Worm (Caenorhabditis elegans) whole organism, late embryonic: ENCODE data around the gene T23F4.2.
A peak's percentile ranks its signal among the peaks of the same experiment; 100 is the strongest.

Source experiments
- C38D4.7 ChIP-seq: fragments of 200-800 bp; sonication (Bioruptor generic); optimal IDR thresholded peaks from 2 replicates; lab custom pipeline; 2018; ENCODE audit warnings: mild to moderate bottlenecking, missing genetic modification characterization, moderate library complexity, missing compliant biosample characterization
- F13H6.1 ChIP-seq: sonication (generic microtip); optimal IDR thresholded peaks from 2 replicates; lab custom pipeline; 2016; ENCODE audit warnings: missing genetic modification characterization, missing compliant biosample characterization
- K02D7.2 ChIP-seq: sonication (generic microtip); optimal IDR thresholded peaks from 2 replicates; lab custom pipeline; 2017; ENCODE audit warnings: mild to moderate bottlenecking, missing genetic modification characterization, missing compliant biosample characterization
- K09A11.1 ChIP-seq: sonication (generic microtip); optimal IDR thresholded peaks from 2 replicates; lab custom pipeline; 2017; ENCODE audit warnings: antibody characterized with exemption, mild to moderate bottlenecking, missing genetic modification characterization, missing compliant biosample characterization; ENCODE audit not compliant: insufficient read depth
- ahr-1 ChIP-seq: sonication (generic microtip); optimal IDR thresholded peaks from 2 replicates; lab custom pipeline; 2016; ENCODE audit warnings: missing genetic modification characterization, missing compliant biosample characterization
- ama-1 ChIP-seq: fragments of 150-350 bp; optimal IDR thresholded peaks from 2 replicates; lab custom pipeline; 2014
- ceh-18 ChIP-seq: sonication (generic microtip); optimal IDR thresholded peaks from 2 replicates; lab custom pipeline; 2016; ENCODE audit warnings: missing genetic modification characterization, missing compliant biosample characterization
- ceh-2 ChIP-seq: sonication (generic microtip); optimal IDR thresholded peaks from 2 replicates; lab custom pipeline; 2016; ENCODE audit warnings: missing genotype, missing genetic modification characterization, missing compliant biosample characterization
- ceh-22 ChIP-seq: sonication (generic microtip); optimal IDR thresholded peaks from 2 replicates; lab custom pipeline; 2017; ENCODE audit warnings: missing biosample characterization, missing genetic modification characterization
- ceh-45 ChIP-seq: fragments of 200-800 bp; sonication (Bioruptor generic); IDR thresholded peaks from 2 replicates; pipeline ENCODE4 v1.3.6; 2022; ENCODE audit warnings: missing genetic modification reagents, missing genetic modification characterization, missing compliant biosample characterization
- dve-1 ChIP-seq: sonication (generic microtip); optimal IDR thresholded peaks from 2 replicates; lab custom pipeline; 2017; ENCODE audit warnings: antibody characterized with exemption, mild to moderate bottlenecking, missing genetic modification characterization, missing compliant biosample characterization
- elt-2 ChIP-seq: sonication (generic microtip); optimal IDR thresholded peaks from 2 replicates; lab custom pipeline; 2016; ENCODE audit warnings: missing genetic modification reagents, missing genetic modification characterization, missing compliant biosample characterization
- gmeb-2 ChIP-seq: sonication (generic microtip); optimal IDR thresholded peaks from 2 replicates; lab custom pipeline; 2016; ENCODE audit warnings: missing genetic modification characterization, inconsistent platforms, missing compliant biosample characterization
- hlh-13 ChIP-seq: fragments of 200-800 bp; sonication (Bioruptor generic); optimal IDR thresholded peaks from 2 replicates; lab custom pipeline; 2018; ENCODE audit warnings: mild to moderate bottlenecking, missing genetic modification characterization, missing compliant biosample characterization
- hlh-30 ChIP-seq: sonication (generic microtip); optimal IDR thresholded peaks from 2 replicates; lab custom pipeline; 2017; ENCODE audit warnings: antibody characterized with exemption, missing genetic modification characterization, missing compliant biosample characterization; ENCODE audit not compliant: insufficient read depth
- hlh-6 ChIP-seq: sonication (generic microtip); optimal IDR thresholded peaks from 2 replicates; lab custom pipeline; 2016; ENCODE audit warnings: missing genotype, missing genetic modification characterization, missing compliant biosample characterization
- hlh-8 ChIP-seq: sonication (generic microtip); optimal IDR thresholded peaks from 2 replicates; lab custom pipeline; 2016; ENCODE audit warnings: missing genotype, missing genetic modification characterization, missing compliant biosample characterization
- lim-6 ChIP-seq: sonication (generic microtip); optimal IDR thresholded peaks from 2 replicates; lab custom pipeline; 2016; ENCODE audit warnings: missing genetic modification characterization, missing compliant biosample characterization
- lin-11 ChIP-seq: fragments of 200-800 bp; sonication (Bioruptor generic); optimal IDR thresholded peaks from 2 replicates; lab custom pipeline; 2018; ENCODE audit warnings: mild to moderate bottlenecking, missing genetic modification characterization, missing compliant biosample characterization
- madf-2 ChIP-seq: sonication (generic microtip); optimal IDR thresholded peaks from 2 replicates; lab custom pipeline; 2017; ENCODE audit warnings: missing genetic modification characterization, missing compliant biosample characterization
- nfya-1 ChIP-seq: sonication (generic microtip); optimal IDR thresholded peaks from 2 replicates; lab custom pipeline; 2017; ENCODE audit warnings: missing genetic modification characterization, mild to moderate bottlenecking, missing compliant biosample characterization, antibody characterized with exemption, moderate library complexity
- nhr-11 ChIP-seq: fragments of 150-350 bp; optimal IDR thresholded peaks from 2 replicates; lab custom pipeline; 2014; ENCODE audit warnings: missing biosample characterization, missing genetic modification characterization
- nhr-232 ChIP-seq: sonication (generic microtip); optimal IDR thresholded peaks from 2 replicates; lab custom pipeline; 2016; ENCODE audit warnings: missing genetic modification characterization, missing compliant biosample characterization
- pag-3 ChIP-seq: sonication (generic microtip); optimal IDR thresholded peaks from 2 replicates; lab custom pipeline; 2016; ENCODE audit warnings: missing compliant biosample characterization, missing genetic modification characterization, borderline replicate concordance
- pat-9 ChIP-seq: fragments of 200-800 bp; sonication (Bioruptor generic); optimal IDR thresholded peaks from 2 replicates; lab custom pipeline; 2018; ENCODE audit warnings: mild to moderate bottlenecking, missing genetic modification characterization, moderate library complexity, missing compliant biosample characterization
- pax-1 ChIP-seq: fragments of 150-350 bp; optimal IDR thresholded peaks from 2 replicates; lab custom pipeline; 2014; ENCODE audit warnings: missing biosample characterization, missing genetic modification characterization
- pha-4 ChIP-seq: fragments of 150-350 bp; optimal IDR thresholded peaks from 2 replicates; lab custom pipeline; 2018; ENCODE audit warnings: missing biosample characterization, missing genetic modification reagents, missing genetic modification characterization
- sdc-2 ChIP-seq: sonication (generic microtip); optimal IDR thresholded peaks from 2 replicates; lab custom pipeline; 2016; ENCODE audit warnings: missing genotype, missing genetic modification characterization, missing compliant biosample characterization
- sox-2 ChIP-seq: fragments of 200-800 bp; sonication (Bioruptor generic); IDR thresholded peaks from 2 replicates; pipeline ENCODE4 v1.3.6; 2022; ENCODE audit warnings: missing genetic modification reagents, missing genetic modification characterization, missing compliant biosample characterization
- sox-4 ChIP-seq: sonication (generic microtip); optimal IDR thresholded peaks from 2 replicates; lab custom pipeline; 2017; ENCODE audit warnings: mild to moderate bottlenecking, missing genetic modification characterization, inconsistent platforms, missing compliant biosample characterization
- syd-9 ChIP-seq: sonication (generic microtip); optimal IDR thresholded peaks from 2 replicates; lab custom pipeline; 2016; ENCODE audit warnings: mild to moderate bottlenecking, missing genetic modification characterization, moderate library complexity, missing compliant biosample characterization
- tbx-2 ChIP-seq: sonication (generic microtip); optimal IDR thresholded peaks from 2 replicates; lab custom pipeline; 2016; ENCODE audit warnings: missing genetic modification characterization, missing compliant biosample characterization
- tbx-7 ChIP-seq: sonication (generic microtip); optimal IDR thresholded peaks from 2 replicates; lab custom pipeline; 2016; ENCODE audit warnings: missing genotype, missing genetic modification characterization, missing compliant biosample characterization
- ttx-3 ChIP-seq: sonication (generic microtip); optimal IDR thresholded peaks from 2 replicates; lab custom pipeline; 2016; ENCODE audit warnings: missing genetic modification reagents, missing genetic modification characterization, missing compliant biosample characterization
- unc-3 ChIP-seq, 2 experiments: fragments of 200-800 bp in 1 of 2; sonication (Bioruptor generic) in 1 of 2; sonication (generic microtip) in 1 of 2; conservative IDR thresholded peaks in 1 of 2; optimal IDR thresholded peaks in 1 of 2; 2 replicates each; pipeline versions ENCODE4 v1.3.6 to Lab custom; 2016 to 2022; ENCODE audit warnings: missing compliant biosample characterization in 2 of 2, missing genetic modification characterization in 2 of 2, missing genetic modification reagents in 1 of 2
- unc-55 ChIP-seq: sonication (generic microtip); optimal IDR thresholded peaks from 2 replicates; lab custom pipeline; 2017; ENCODE audit warnings: missing biosample characterization, missing genetic modification reagents, missing genetic modification characterization
- unc-86 ChIP-seq: sonication (generic microtip); optimal IDR thresholded peaks from 2 replicates; lab custom pipeline; 2016; ENCODE audit warnings: missing genetic modification characterization, missing compliant biosample characterization

Gene T23F4.2

DNA sequence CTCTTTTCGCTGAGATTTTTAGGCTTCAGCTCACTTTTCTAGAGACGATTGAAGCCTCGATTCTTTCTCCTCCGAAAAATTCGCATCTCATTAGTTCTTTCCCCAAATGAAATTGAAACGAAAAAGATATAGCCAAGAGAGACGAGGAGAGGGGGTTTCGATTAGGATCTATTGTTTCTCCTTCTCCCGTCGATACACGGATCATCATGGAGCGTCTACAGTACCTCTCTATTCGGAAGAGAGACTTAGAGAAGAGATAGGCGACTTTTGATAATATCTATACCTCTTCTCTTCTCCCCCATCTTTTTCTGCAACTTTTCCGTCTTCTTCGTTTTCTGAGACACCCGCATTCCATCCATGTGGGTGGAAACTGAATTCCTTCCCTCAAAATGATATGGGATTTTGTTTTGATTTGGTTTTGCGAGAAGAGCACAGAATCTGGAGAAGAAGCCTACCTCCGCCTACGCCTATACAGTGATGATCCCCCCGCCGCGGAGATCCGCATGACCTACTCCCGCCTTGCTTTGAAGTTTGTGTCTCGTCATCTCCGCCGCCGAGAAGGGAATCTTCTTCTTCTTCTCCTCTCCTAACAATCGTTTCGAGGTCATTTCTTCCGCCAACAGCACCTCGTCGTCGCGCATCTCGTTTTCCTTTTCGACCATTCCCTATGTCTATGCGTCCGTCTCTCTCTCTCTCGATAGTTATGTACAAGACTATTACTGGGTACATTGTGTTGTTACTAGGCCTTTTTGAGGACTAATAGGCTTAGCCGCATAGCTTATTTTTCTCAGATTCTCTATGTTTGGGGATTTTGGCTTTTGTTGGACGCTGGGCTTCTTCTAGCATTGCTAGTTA is 21.4 kb upstream of the T23F4.2 start:
- TF ChIP-seq hlh-6 = peak; percentile 1
- no peak for TF ChIP-seq F13H6.1
- no peak for TF ChIP-seq hlh-8 (tag; lab: Kevin White, UChicago)
- no peak for TF ChIP-seq ceh-18 (tag; lab: Kevin White, UChicago)

DNA sequence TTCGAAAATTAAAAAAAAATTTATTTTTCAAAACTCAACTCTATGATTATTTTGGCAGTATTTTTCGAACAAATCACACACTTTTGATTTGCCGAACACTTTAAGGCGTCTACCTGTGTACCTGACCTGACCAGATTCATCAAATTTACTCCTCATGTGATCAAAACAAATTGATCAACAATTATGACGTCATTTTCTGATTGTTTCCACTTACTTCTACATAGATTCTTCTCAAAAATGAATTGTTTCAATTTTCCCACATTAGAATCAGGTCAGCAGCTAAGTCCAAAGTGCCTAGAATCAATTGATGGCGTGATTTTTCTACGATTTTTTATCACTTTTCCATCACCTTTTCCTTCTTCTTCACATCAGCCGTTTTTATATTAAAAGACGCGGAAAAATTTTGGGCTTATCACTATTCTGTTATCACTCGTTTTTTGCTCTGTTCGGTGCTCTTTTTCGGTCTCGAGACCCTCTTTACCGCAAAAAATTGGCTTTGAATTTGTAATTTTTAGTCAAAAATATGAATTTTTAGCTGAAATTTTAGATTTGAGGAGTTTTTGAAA is 20.1 kb upstream of the T23F4.2 start:
- TF ChIP-seq K02D7.2 (tag; lab: Kevin White, UChicago) = no peak
- TF ChIP-seq tbx-2 (tag; lab: Kevin White, UChicago) = no peak
- TF ChIP-seq, all 69 proteins: peak for 0

DNA sequence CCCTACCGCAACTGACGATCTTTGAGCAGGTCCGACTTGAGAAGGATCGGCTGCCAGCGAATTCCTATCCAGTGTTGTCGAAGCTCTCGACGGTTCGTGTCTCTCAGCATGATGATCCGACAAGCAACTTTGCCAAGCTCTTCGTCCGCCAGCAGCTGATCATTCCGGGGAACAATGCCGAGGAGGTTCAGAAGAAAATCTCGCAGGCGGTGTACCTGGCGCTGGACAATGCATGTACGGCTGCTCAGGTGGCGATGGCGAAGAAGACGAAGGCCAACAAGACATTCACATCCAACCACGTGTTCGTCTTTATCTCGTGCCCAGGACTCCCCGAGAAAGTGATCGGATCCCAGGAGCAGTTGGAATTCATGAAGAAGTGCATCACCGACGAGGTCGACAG is 14.0 kb upstream of the T23F4.2 start:
- TF ChIP-seq ama-1 (lab: Kevin White, UChicago) = no peak
- TF ChIP-seq ceh-2 (tag; lab: Kevin White, UChicago) = no peak
- no peak for TF ChIP-seq pag-3
- TF ChIP-seq unc-86 (tag; lab: Kevin White, UChicago) = no peak
- TF ChIP-seq ceh-45 (GFP tag; lab: Robert Waterston, UW) = no peak
- no peak for TF ChIP-seq sox-4 (tag; lab: Kevin White, UChicago)
- no peak for TF ChIP-seq tbx-7 (tag; lab: Kevin White, UChicago)
- TF ChIP-seq pha-4 (tag; lab: Kevin White, UChicago) = no peak
- no peak for TF ChIP-seq nhr-232 (tag; lab: Kevin White, UChicago)
- no peak for TF ChIP-seq pat-9 (tag; lab: Kevin White, UChicago)
- TF ChIP-seq hlh-30 = no peak
- no peak for TF ChIP-seq K09A11.1 (tag; lab: Kevin White, UChicago)

DNA sequence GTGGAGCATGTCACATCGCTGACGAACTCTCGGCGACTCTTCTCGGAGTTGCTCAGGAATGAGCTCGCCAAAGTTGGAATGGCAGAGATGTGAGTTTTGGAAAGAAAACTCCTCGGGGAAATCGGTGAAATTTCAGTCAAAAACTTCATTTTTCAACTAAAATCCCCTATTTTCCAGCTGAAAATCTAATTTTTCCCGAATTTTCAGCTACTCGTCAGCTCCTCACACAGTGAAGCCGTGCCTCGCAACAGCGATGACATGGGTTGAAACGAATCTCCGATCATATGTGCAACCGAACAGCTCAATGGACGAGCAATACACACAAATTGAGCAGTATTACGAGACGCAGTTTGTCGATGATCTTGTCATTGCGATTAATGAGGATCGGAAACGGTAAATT is 11.6 kb upstream of the T23F4.2 start:
- TF ChIP-seq C38D4.7 (GFP tag; lab: Kevin White, UChicago) (no peak), hlh-6 (no peak), madf-2 (tag; lab: Kevin White, UChicago) (no peak), unc-55 (GFP tag; lab: Kevin White, UChicago) (no peak), pax-1 (no peak), ttx-3 (tag; lab: Kevin White, UChicago) (no peak)

DNA sequence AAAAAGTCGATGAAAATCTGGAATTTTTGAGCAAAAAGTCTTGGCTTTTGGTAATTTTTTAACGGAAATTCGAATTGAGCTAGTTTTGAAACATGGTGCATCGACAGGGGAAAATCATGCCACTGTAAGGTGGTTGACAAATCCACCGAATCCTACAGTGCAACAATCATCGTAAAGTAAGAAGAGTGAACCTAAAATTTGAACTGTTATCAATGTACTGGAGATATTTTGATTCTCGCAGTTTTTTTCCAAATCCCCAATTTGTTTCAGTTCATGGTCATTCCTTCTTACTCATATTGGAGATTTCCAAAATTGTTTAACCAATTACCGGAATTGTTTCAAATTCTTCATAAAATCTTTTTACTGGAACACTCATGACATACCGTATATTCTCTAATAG is 10.6 kb upstream of the T23F4.2 start:
- TF ChIP-seq nhr-232 (tag; lab: Kevin White, UChicago) (no peak), ama-1 (lab: Kevin White, UChicago) (no peak), lim-6 (tag; lab: Kevin White, UChicago) (no peak), lin-11 (no peak), ceh-18 (tag; lab: Kevin White, UChicago) (no peak), hlh-13 (GFP tag; lab: Kevin White, UChicago) (no peak), syd-9 (no peak), dve-1 (no peak), sox-2 (GFP tag; lab: Robert Waterston, UW) (no peak), elt-2 (tag; lab: Kevin White, UChicago) (no peak), sdc-2 (tag; lab: Kevin White, UChicago) (no peak), gmeb-2 (tag; lab: Kevin White, UChicago) (no peak), ceh-22 (tag; lab: Kevin White, UChicago) (no peak), unc-3 (GFP tag; conservative IDR thresholded peaks at IDR 0.05; lab: Robert Waterston, UW) (no peak), unc-3 (tag; optimal IDR thresholded peaks at IDR 0.05; lab: Kevin White, UChicago) (no peak), ahr-1 (no peak), nhr-11 (tag; lab: Kevin White, UChicago) (no peak), unc-86 (tag; lab: Kevin White, UChicago) (no peak), nfya-1 (tag; lab: Kevin White, UChicago) (no peak)
